Worm (Caenorhabditis elegans): Measurements from ENCODE around the gene str-233.

DNA sequence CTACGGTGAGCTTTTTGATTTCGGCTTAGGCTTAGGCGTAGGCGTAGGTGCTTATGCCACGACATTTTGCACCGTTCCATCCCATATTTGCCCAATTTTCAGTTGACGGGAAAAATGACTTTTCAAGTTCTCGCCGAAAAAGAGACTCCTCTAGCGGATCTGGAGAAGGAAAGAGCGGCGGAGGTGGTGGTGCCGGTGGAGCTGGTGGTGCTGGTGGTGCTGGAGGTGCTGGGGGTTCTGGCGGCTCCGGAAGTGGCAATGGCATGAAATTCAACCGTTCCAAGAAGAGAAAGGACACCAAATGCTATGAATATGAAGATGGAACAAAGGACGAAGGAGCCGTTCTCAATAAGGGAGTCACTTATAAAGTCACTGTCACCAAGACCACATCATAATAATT lies 37.6 kb upstream of the str-233 start:
- TF ChIP-seq ztf-4 (tag; optimal IDR thresholded peaks at IDR 0.05): no peak
- no peak for TF ChIP-seq fkh-10 (GFP tag; optimal IDR thresholded peaks at IDR 0.05)
- TF ChIP-seq ama-1 (optimal IDR thresholded peaks at IDR 0.05): no peak
- TF ChIP-seq snpc-4 (tag; optimal IDR thresholded peaks at IDR 0.05): no peak
- TF ChIP-seq nhr-237 (tag; optimal IDR thresholded peaks at IDR 0.05): no peak
- TF ChIP-seq nhr-28 (tag; optimal IDR thresholded peaks at IDR 0.05): no peak
- no peak for TF ChIP-seq eor-1 (tag; optimal IDR thresholded peaks at IDR 0.05)
- no peak for TF ChIP-seq nhr-12 (tag; optimal IDR thresholded peaks at IDR 0.05)
- TF ChIP-seq nhr-76 (tag; optimal IDR thresholded peaks at IDR 0.05): no peak
